Fruit fly (Drosophila melanogaster) whole organism, prepupa: ENCODE data around the gene Vav.

Source experiments
- CG31627 ChIP-seq: fragments of 200-800 bp; sonication (Bioruptor generic); optimal IDR thresholded peaks from 3 replicates; lab custom pipeline; 2016; ENCODE audit warnings: missing biosample characterization, missing genetic modification characterization
- CG34406 ChIP-seq: fragments of 200-800 bp; sonication (Bioruptor generic); optimal IDR thresholded peaks from 3 replicates; lab custom pipeline; 2016; ENCODE audit warnings: missing biosample characterization, missing genetic modification characterization
- CG6276 ChIP-seq: fragments of 200-800 bp; sonication (Bioruptor generic); optimal IDR thresholded peaks from 2 replicates; lab custom pipeline; 2017; ENCODE audit warnings: missing biosample characterization, mild to moderate bottlenecking, missing genetic modification characterization
- CG6792 ChIP-seq: fragments of 200-800 bp; sonication (Bioruptor generic); optimal IDR thresholded peaks from 3 replicates; lab custom pipeline; 2016; ENCODE audit warnings: missing biosample characterization, missing genetic modification characterization
- CG6854 ChIP-seq: fragments of 200-800 bp; sonication (Bioruptor generic); optimal IDR thresholded peaks from 2 replicates; lab custom pipeline; 2017; ENCODE audit warnings: missing biosample characterization, mild to moderate bottlenecking, missing genetic modification characterization
- CG7368 ChIP-seq: fragments of 200-800 bp; sonication (Bioruptor generic); optimal IDR thresholded peaks from 3 replicates; lab custom pipeline; 2016; ENCODE audit warnings: missing biosample characterization, missing genetic modification characterization
- Eip75B ChIP-seq: fragments of 200-800 bp; sonication (Bioruptor generic); optimal IDR thresholded peaks from 3 replicates; lab custom pipeline; 2016; ENCODE audit warnings: missing biosample characterization, missing genetic modification characterization
- Eip78C ChIP-seq: fragments of 200-800 bp; sonication (Bioruptor generic); peaks from one replicate; lab custom pipeline; 2016; ENCODE audit warnings: missing biosample characterization, missing genetic modification characterization
- Lpt ChIP-seq: fragments of 200-800 bp; sonication (Bioruptor generic); optimal IDR thresholded peaks from 3 replicates; lab custom pipeline; 2016; ENCODE audit warnings: missing biosample characterization, missing genetic modification characterization
- Sox14 ChIP-seq: fragments of 200-800 bp; sonication (Bioruptor generic); optimal IDR thresholded peaks from 3 replicates; lab custom pipeline; 2016; ENCODE audit warnings: missing biosample characterization, missing genetic modification characterization
- achi ChIP-seq: fragments of 200-800 bp; sonication (Bioruptor generic); optimal IDR thresholded peaks from 3 replicates; lab custom pipeline; 2016; ENCODE audit warnings: missing biosample characterization, missing genetic modification characterization
- acj6 ChIP-seq: fragments of 200-800 bp; sonication (Bioruptor generic); optimal IDR thresholded peaks from 3 replicates; lab custom pipeline; 2016; ENCODE audit warnings: missing biosample characterization, missing genetic modification characterization
- fd59A ChIP-seq: fragments of 200-800 bp; sonication (Bioruptor generic); optimal IDR thresholded peaks from 2 replicates; lab custom pipeline; 2017; ENCODE audit warnings: missing biosample characterization, mild to moderate bottlenecking, missing genetic modification characterization, missing genetic modification reagents

DNA sequence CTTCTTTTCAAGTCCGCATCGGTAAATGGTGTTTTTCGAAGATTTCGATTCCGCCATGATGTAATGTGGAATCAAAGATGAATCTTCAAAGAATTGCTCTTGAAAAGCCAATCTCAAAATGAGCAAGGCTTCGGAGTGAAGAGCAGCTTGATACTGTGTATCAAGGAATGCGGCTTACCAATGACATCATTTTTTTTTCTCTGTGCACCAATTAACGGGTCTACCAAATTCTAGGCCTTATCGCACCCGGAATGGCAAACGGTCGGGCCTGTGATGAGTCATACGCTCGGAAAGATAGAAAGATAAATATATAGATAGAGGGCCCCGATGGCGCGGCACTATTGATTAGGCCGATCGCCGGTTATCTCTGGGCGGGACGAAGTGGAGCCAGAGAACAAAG is 55.0 kb downstream of the Vav start:
- TF ChIP-seq Lpt (GFP tag; lab: Kevin White, UChicago) (no peak), CG6276 (no peak), CG6792 (GFP tag; lab: Kevin White, UChicago) (no peak), acj6 (no peak), fd59A (GFP tag; lab: Kevin White, UChicago) (no peak), CG6854 (GFP tag; lab: Kevin White, UChicago) (no peak), CG7368 (GFP tag; lab: Kevin White, UChicago) (no peak), Eip75B (GFP tag; lab: Kevin White, UChicago) (no peak), Eip78C (GFP tag; lab: Kevin White, UChicago) (no peak), CG31627 (GFP tag; lab: Kevin White, UChicago) (no peak), achi (GFP tag; lab: Kevin White, UChicago) (no peak), CG34406 (GFP tag; lab: Kevin White, UChicago) (no peak), Sox14 (GFP tag; lab: Kevin White, UChicago) (no peak)
